Worm (Caenorhabditis elegans): ENCODE measurements around the gene B0280.2.
A peak's percentile ranks its signal among the peaks of the same experiment; 100 is the strongest.

The B0280.2 gene

ce11 chrIII:7141285-7141715 is 16.8 kb downstream of the B0280.2 start (continued):
- TF ChIP-seq ama-1 (optimal IDR thresholded peaks at IDR 0.05) (peak; percentile 91), fos-1 (tag; optimal IDR thresholded peaks at IDR 0.05) (no peak), tbx-2 (tag; optimal IDR thresholded peaks at IDR 0.05) (no peak), egl-27 (tag; optimal IDR thresholded peaks at IDR 0.05) (peak; percentile 78), ceh-82 (tag; optimal IDR thresholded peaks at IDR 0.05) (no peak), sea-2 (GFP tag; optimal IDR thresholded peaks at IDR 0.05) (no peak), nhr-77 (tag; optimal IDR thresholded peaks at IDR 0.05) (peak; percentile 62), ztf-4 (tag; optimal IDR thresholded peaks at IDR 0.05) (no peak)

ce11 chrIII:7142172-7142601 is 17.7 kb downstream of the B0280.2 start:
- no peak for TF ChIP-seq mml-1 (tag; optimal IDR thresholded peaks at IDR 0.05)
- no peak for TF ChIP-seq nhr-77 (tag; optimal IDR thresholded peaks at IDR 0.05)
- TF ChIP-seq ceh-82 (tag; optimal IDR thresholded peaks at IDR 0.05) = no peak
- TF ChIP-seq pqm-1 (tag; optimal IDR thresholded peaks at IDR 0.05) = peak; percentile 45
- no peak for TF ChIP-seq fkh-10 (GFP tag; optimal IDR thresholded peaks at IDR 0.05)
- TF ChIP-seq nhr-237 (tag; optimal IDR thresholded peaks at IDR 0.05) = no peak
- no peak for TF ChIP-seq aly-2 (tag; optimal IDR thresholded peaks at IDR 0.05)
- TF ChIP-seq daf-12 (tag; optimal IDR thresholded peaks at IDR 0.05) = no peak
- no peak for TF ChIP-seq nhr-12 (tag; optimal IDR thresholded peaks at IDR 0.05)
- TF ChIP-seq ama-1 (optimal IDR thresholded peaks at IDR 0.05) = peak; percentile 76
- TF ChIP-seq fkh-2 (tag; optimal IDR thresholded peaks at IDR 0.05) = no peak
- TF ChIP-seq ZK546.5 (tag; optimal IDR thresholded peaks at IDR 0.05) = no peak
- TF ChIP-seq nhr-25 (tag; optimal IDR thresholded peaks at IDR 0.05) = peak; percentile 11
- no peak for TF ChIP-seq nhr-11 (tag; optimal IDR thresholded peaks at IDR 0.05)
- no peak for TF ChIP-seq elt-1 (tag; optimal IDR thresholded peaks at IDR 0.05)
- TF ChIP-seq nhr-43 (tag; optimal IDR thresholded peaks at IDR 0.05; ENCODE audit: poor library complexity, severe bottlenecking) = no peak
- TF ChIP-seq ceh-16 (tag; optimal IDR thresholded peaks at IDR 0.05) = no peak
- TF ChIP-seq elt-2 (tag; optimal IDR thresholded peaks at IDR 0.05) = peak; percentile 26
- TF ChIP-seq nhr-28 (tag; optimal IDR thresholded peaks at IDR 0.05) = no peak
- TF ChIP-seq nhr-23 (tag; optimal IDR thresholded peaks at IDR 0.05) = no peak
- TF ChIP-seq lin-15B (tag; optimal IDR thresholded peaks at IDR 0.05) = no peak
- no peak for TF ChIP-seq ceh-28 (tag; optimal IDR thresholded peaks at IDR 0.05)
- TF ChIP-seq fos-1 (tag; optimal IDR thresholded peaks at IDR 0.05) = no peak
- TF ChIP-seq snpc-4 (tag; optimal IDR thresholded peaks at IDR 0.05) = peak; percentile 97
- no peak for TF ChIP-seq ztf-4 (tag; optimal IDR thresholded peaks at IDR 0.05)
- TF ChIP-seq nhr-67 (tag; optimal IDR thresholded peaks at IDR 0.05) = no peak
- TF ChIP-seq eor-1 (tag; optimal IDR thresholded peaks at IDR 0.05) = no peak
- peak; percentile 43 for TF ChIP-seq nfya-1 (tag; optimal IDR thresholded peaks at IDR 0.05; ENCODE audit: insufficient read depth)
- TF ChIP-seq unc-39 (tag; optimal IDR thresholded peaks at IDR 0.05) = no peak
- TF ChIP-seq mdl-1 (tag; optimal IDR thresholded peaks at IDR 0.05) = no peak

ce11 chrIII:7144749-7145148 is 20.3 kb downstream of the B0280.2 start, which contains the start of gene glr-2:
glr-2 (minus strand) TSS chrIII:7144959.
- no peak for TF ChIP-seq elt-3 (tag; optimal IDR thresholded peaks at IDR 0.05)
- TF ChIP-seq nhr-43 (tag; optimal IDR thresholded peaks at IDR 0.05; ENCODE audit: poor library complexity, severe bottlenecking) = no peak
- TF ChIP-seq hmg-11 (tag; optimal IDR thresholded peaks at IDR 0.05) = no peak
- no peak for TF ChIP-seq egl-27 (tag; optimal IDR thresholded peaks at IDR 0.05)
- no peak for TF ChIP-seq pqm-1 (tag; optimal IDR thresholded peaks at IDR 0.05)
- no peak for TF ChIP-seq tbx-2 (tag; optimal IDR thresholded peaks at IDR 0.05)
- no peak for TF ChIP-seq daf-12 (tag; optimal IDR thresholded peaks at IDR 0.05)

ce11 chrIII:7146341-7146740 is 21.9 kb downstream of the B0280.2 start:
- TF ChIP-seq fkh-2 (tag; optimal IDR thresholded peaks at IDR 0.05) (no peak), pqm-1 (tag; optimal IDR thresholded peaks at IDR 0.05) (no peak), zag-1 (tag; optimal IDR thresholded peaks at IDR 0.05) (no peak), R02D3.7 (tag; optimal IDR thresholded peaks at IDR 0.05) (no peak), nhr-28 (tag; optimal IDR thresholded peaks at IDR 0.05) (no peak), ama-1 (optimal IDR thresholded peaks at IDR 0.05) (no peak), mml-1 (tag; optimal IDR thresholded peaks at IDR 0.05) (no peak), snpc-4 (tag; optimal IDR thresholded peaks at IDR 0.05) (no peak), mdl-1 (tag; optimal IDR thresholded peaks at IDR 0.05) (no peak), elt-1 (tag; optimal IDR thresholded peaks at IDR 0.05) (no peak), nhr-237 (tag; optimal IDR thresholded peaks at IDR 0.05) (no peak), elt-3 (tag; optimal IDR thresholded peaks at IDR 0.05) (no peak), hmg-11 (tag; optimal IDR thresholded peaks at IDR 0.05) (no peak), lin-39 (tag; optimal IDR thresholded peaks at IDR 0.05) (no peak), ceh-16 (tag; optimal IDR thresholded peaks at IDR 0.05) (no peak), aly-2 (tag; optimal IDR thresholded peaks at IDR 0.05) (no peak), nhr-67 (tag; optimal IDR thresholded peaks at IDR 0.05) (no peak), elt-2 (tag; optimal IDR thresholded peaks at IDR 0.05) (no peak)

All from whole organism, L3 larva.